Fruit fly (Drosophila melanogaster): Measurements from ENCODE around the gene tth.

Gene tth

dm6 chrX:13624334-13625079, 8.1 kb upstream of the tth start, which contains the start of the genes CG2691 and NFAT:
TSS of gene CG2691 (minus strand) at chrX:13624408.
TSS of gene NFAT (plus strand) at chrX:13624745.
- no peak for TF ChIP-seq EcR (GFP tag; optimal IDR thresholded peaks at IDR 0.05)

dm6 chrX:13615992-13616391, 394 bp downstream of the tth start:
- no peak for TF ChIP-seq CG8478 (optimal IDR thresholded peaks at IDR 0.05)
- TF ChIP-seq Dll (optimal IDR thresholded peaks at IDR 0.05) = no peak
- no peak for TF ChIP-seq usp (GFP tag; optimal IDR thresholded peaks at IDR 0.05)
- TF ChIP-seq EcR (GFP tag; optimal IDR thresholded peaks at IDR 0.05) = no peak
- no peak for TF ChIP-seq psq (optimal IDR thresholded peaks at IDR 0.05)
- TF ChIP-seq pan (optimal IDR thresholded peaks at IDR 0.05) = no peak

dm6 chrX:13611884-13612283, 4.5 kb downstream of the tth start, which contains the start of the genes Ndc80 and BthD:
TSS of gene Ndc80 (minus strand) at chrX:13612062.
TSS of gene BthD (plus strand) at chrX:13612131.
- TF ChIP-seq EcR (GFP tag; optimal IDR thresholded peaks at IDR 0.05) (no peak), Dll (optimal IDR thresholded peaks at IDR 0.05) (no peak), CG8478 (optimal IDR thresholded peaks at IDR 0.05) (no peak), usp (GFP tag; optimal IDR thresholded peaks at IDR 0.05) (no peak), psq (optimal IDR thresholded peaks at IDR 0.05) (no peak), pan (optimal IDR thresholded peaks at IDR 0.05) (no peak)

dm6 chrX:13605942-13606491, 10.4 kb downstream of the tth start:
- TF ChIP-seq pan (optimal IDR thresholded peaks at IDR 0.05) (no peak), psq (optimal IDR thresholded peaks at IDR 0.05) (no peak), Dll (optimal IDR thresholded peaks at IDR 0.05) (no peak), CG8478 (optimal IDR thresholded peaks at IDR 0.05) (no peak), usp (GFP tag; optimal IDR thresholded peaks at IDR 0.05) (no peak), EcR (GFP tag; optimal IDR thresholded peaks at IDR 0.05) (no peak)

dm6 chrX:13605381-13605780, 11.0 kb downstream of the tth start, which contains the start of gene CG11178:
TSS of gene CG11178 (plus strand) at chrX:13605681.
- TF ChIP-seq pan (optimal IDR thresholded peaks at IDR 0.05) = no peak
- TF ChIP-seq Dll (optimal IDR thresholded peaks at IDR 0.05) = no peak

dm6 chrX:13604499-13604898, 11.9 kb downstream of the tth start:
- TF ChIP-seq Dll (optimal IDR thresholded peaks at IDR 0.05) (no peak), usp (GFP tag; optimal IDR thresholded peaks at IDR 0.05) (no peak), CG8478 (optimal IDR thresholded peaks at IDR 0.05) (no peak), EcR (GFP tag; optimal IDR thresholded peaks at IDR 0.05) (no peak), pan (optimal IDR thresholded peaks at IDR 0.05) (no peak), psq (optimal IDR thresholded peaks at IDR 0.05) (no peak)

- TF ChIP-seq usp (GFP tag; optimal IDR thresholded peaks at IDR 0.05) = no peak
These were observed 14.1 kb downstream of the tth start, which contains the start of gene up for dm6 chrX:13602071-13602858. TSS of gene up (minus strand) at chrX:13602578.

- TF ChIP-seq EcR (GFP tag; optimal IDR thresholded peaks at IDR 0.05) (no peak), Dll (optimal IDR thresholded peaks at IDR 0.05) (no peak), usp (GFP tag; optimal IDR thresholded peaks at IDR 0.05) (no peak), psq (optimal IDR thresholded peaks at IDR 0.05) (no peak), CG8478 (optimal IDR thresholded peaks at IDR 0.05) (no peak), pan (optimal IDR thresholded peaks at IDR 0.05) (no peak)
These were observed 18.6 kb downstream of the tth start for dm6 chrX:13597753-13598152.

- TF ChIP-seq CG8478 (optimal IDR thresholded peaks at IDR 0.05) (no peak), Dll (optimal IDR thresholded peaks at IDR 0.05) (no peak), psq (optimal IDR thresholded peaks at IDR 0.05) (no peak), pan (optimal IDR thresholded peaks at IDR 0.05) (no peak), EcR (GFP tag; optimal IDR thresholded peaks at IDR 0.05) (no peak), usp (GFP tag; optimal IDR thresholded peaks at IDR 0.05) (no peak)
These were observed 22.7 kb downstream of the tth start for dm6 chrX:13593667-13594066.

- TF ChIP-seq Dll (optimal IDR thresholded peaks at IDR 0.05) (no peak), CG8478 (optimal IDR thresholded peaks at IDR 0.05) (no peak), EcR (GFP tag; optimal IDR thresholded peaks at IDR 0.05) (no peak), usp (GFP tag; optimal IDR thresholded peaks at IDR 0.05) (no peak), pan (optimal IDR thresholded peaks at IDR 0.05) (no peak)
These were observed 29.5 kb downstream of the tth start for dm6 chrX:13586888-13587287.

dm6 chrX:13579322-13579721, 37.1 kb downstream of the tth start:
- no peak for TF ChIP-seq Dll (optimal IDR thresholded peaks at IDR 0.05)
- no peak for TF ChIP-seq CG8478 (optimal IDR thresholded peaks at IDR 0.05)
- TF ChIP-seq usp (GFP tag; optimal IDR thresholded peaks at IDR 0.05) = no peak
- TF ChIP-seq EcR (GFP tag; optimal IDR thresholded peaks at IDR 0.05) = no peak
- no peak for TF ChIP-seq pan (optimal IDR thresholded peaks at IDR 0.05)
- TF ChIP-seq psq (optimal IDR thresholded peaks at IDR 0.05) = no peak

- no peak for TF ChIP-seq usp (GFP tag; optimal IDR thresholded peaks at IDR 0.05)
- TF ChIP-seq psq (optimal IDR thresholded peaks at IDR 0.05) = no peak
- TF ChIP-seq Dll (optimal IDR thresholded peaks at IDR 0.05) = no peak
- TF ChIP-seq pan (optimal IDR thresholded peaks at IDR 0.05) = no peak
- no peak for TF ChIP-seq EcR (GFP tag; optimal IDR thresholded peaks at IDR 0.05)
- TF ChIP-seq CG8478 (optimal IDR thresholded peaks at IDR 0.05) = no peak
These were observed 44.0 kb downstream of the tth start for dm6 chrX:13572382-13572781.

All from whole organism.